Fruit fly (Drosophila melanogaster) S2 (cell line): Measurements from ENCODE around the gene CG13008.

Experiments
- CG8478 ChIP-seq: fragments of >200 bp; optimal IDR thresholded peaks from 2 replicates; lab custom pipeline; 2018
- CTCF ChIP-seq, 2 experiments: fragments of >200 bp; optimal IDR thresholded peaks; 2 replicates each; lab custom pipeline; 2018

The CG13008 gene

DNA sequence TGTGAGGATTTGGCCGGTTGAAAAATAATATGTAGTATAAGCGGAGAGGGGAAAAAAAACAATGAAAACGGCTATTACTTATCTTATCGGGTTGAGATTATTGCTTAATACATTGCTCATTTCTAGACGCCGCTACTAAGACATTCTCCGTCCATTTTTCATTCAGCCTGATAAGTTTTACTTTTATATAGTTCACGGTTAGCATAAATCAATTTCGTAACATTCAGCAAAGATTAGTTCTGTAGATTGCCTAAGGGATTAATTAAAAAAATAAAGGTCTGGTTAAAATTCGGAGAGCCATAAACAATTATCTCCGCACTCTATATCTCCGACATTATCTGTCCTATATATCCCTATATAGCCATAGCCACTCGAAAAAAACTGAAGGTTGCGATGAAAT, 36.4 kb downstream of the CG13008 start:
- TF ChIP-seq CG8478 (lab: Kevin White, UChicago) (no peak), CTCF (optimal IDR thresholded peaks at IDR 0.05; lab: Kevin White, UChicago) (no peak)

DNA sequence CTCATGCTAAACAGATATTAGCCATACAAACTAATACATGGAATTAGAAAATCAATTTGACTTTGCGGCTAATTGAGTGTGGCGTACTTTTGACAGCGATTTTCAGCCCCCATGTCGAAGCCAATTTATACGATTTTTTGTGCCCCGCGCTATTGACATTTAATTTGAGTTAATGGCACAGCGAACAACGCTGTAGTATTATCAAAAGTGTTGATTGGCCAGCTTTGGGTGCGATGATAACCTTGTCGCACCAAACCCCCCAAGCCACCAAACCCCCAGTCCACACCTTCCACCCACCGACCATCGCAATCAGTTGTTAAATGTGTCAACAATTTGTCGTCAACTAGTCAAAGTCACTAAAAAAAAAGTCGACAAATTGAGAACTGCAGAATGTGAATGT, 38.2 kb downstream of the CG13008 start:
- TF ChIP-seq CTCF (optimal IDR thresholded peaks at IDR 0.05; lab: Kevin White, UChicago): no peak
- TF ChIP-seq CG8478 (lab: Kevin White, UChicago): no peak

DNA sequence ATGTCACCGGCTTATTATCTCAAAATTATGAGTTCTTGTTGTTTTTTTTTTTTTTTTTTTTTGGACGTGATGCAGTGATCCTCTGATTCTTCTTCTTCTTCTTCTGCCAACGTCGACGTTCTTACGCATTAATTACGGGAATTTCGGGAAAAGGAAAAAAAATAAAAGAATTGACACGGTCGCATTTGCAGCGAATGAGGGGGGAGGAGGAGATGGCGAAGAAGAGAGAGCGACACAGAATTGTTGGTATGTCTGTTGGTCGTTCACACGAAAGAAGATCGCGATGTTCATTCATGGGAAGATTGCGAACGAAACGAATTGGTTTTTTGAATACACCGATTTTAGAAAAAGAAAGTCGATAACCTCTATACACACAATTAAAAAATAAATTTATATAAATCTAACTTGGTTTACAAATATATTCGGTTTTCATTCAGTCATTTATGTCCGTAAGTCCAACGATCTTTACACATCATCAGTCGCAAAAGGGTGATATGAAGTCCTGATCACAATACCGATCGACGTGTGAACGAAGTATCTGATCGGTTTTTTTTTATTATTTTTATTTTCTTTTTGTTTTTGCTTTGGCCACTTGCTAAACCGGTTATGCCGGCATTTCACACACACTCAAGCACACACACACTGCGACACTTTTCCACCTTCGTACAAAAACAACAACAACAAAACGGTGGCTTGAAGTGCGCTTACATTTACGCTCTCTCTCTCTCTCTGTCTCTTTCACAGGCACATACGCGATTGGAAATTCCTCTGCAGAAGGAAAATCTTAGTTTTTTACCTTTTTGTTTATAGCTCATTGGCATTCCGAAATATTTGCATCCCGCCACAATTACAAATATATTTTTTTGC, 39.8 kb downstream of the CG13008 start:
- no peak for TF ChIP-seq CTCF (optimal IDR thresholded peaks at IDR 0.05; lab: Kevin White, UChicago)

DNA sequence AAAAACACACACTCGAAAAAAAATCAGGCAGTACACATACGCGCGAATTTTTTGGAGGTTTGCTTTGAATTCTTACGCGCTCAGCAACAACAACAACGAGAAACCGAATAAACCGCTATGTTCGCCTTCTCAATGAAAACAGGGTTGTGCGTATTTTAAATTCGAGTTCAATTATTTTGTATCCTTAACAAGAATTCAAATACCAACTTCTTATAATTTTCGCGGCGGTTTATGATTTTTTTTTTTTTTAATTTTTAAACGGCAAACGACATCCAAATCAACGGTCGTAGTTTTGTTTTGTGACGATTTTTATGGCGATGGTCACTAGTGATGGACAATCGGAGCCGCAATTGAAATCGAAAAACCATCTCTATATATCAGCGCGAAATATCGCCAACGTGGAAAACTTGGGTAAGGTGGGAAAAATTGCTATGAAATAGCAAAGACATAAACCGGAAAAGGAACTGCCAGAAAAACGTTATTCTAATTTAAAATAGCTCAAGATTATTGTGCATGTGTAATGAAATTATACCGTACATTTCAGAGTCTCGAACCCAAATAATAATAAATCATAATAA, 40.6 kb downstream of the CG13008 start, which contains the start of gene goe:
TSS of gene goe (minus strand) at position 332 of the 578 bp plus-strand sequence.
- peak; percentile 18 to 63 for TF ChIP-seq CTCF (optimal IDR thresholded peaks at IDR 0.05; lab: Kevin White, UChicago)
- no peak for TF ChIP-seq CG8478 (lab: Kevin White, UChicago)

DNA sequence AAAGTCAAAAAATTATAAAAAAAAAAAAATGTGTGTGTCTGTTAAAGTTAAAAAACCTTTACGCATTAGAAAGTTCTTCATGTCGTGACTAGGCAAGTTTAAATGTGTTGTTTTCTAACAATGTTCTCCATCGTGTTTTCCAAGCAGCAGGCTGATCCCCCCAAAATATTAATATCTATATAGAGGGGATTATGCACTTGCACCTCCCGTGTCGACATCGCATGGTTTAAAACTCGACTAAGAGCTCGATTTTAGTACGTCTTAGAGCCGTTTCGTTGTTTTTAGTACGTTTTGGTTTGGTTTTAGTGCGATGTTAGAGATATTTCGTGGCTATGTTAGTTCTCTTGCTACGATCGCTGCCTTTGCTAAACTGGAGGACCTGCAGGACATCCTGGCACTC, 42.0 kb downstream of the CG13008 start:
- no peak for TF ChIP-seq CG8478 (lab: Kevin White, UChicago)
- peak in 1 of 2 experiments; percentile 47 for TF ChIP-seq CTCF (optimal IDR thresholded peaks at IDR 0.05; lab: Kevin White, UChicago)

DNA sequence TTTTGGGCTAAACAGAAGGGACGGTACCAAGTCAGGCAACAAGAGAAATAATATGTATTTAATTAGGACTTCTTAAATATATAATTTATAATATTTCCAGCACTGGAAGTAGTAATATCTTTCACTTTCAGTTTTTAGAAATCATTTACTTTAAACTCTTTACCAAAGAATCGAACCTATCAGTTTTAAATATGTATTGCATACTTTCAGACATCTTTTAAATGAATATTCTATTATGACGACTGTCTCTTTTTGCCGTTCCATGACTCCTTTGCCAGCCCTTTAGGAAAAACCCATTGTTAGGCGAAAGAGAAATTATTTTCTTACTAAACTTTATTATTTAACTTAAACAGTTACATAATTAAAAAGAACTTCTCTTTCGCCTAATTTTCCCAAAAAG, 46.5 kb downstream of the CG13008 start:
- TF ChIP-seq CTCF (optimal IDR thresholded peaks at IDR 0.05; lab: Kevin White, UChicago) (no peak), CG8478 (lab: Kevin White, UChicago) (no peak)

DNA sequence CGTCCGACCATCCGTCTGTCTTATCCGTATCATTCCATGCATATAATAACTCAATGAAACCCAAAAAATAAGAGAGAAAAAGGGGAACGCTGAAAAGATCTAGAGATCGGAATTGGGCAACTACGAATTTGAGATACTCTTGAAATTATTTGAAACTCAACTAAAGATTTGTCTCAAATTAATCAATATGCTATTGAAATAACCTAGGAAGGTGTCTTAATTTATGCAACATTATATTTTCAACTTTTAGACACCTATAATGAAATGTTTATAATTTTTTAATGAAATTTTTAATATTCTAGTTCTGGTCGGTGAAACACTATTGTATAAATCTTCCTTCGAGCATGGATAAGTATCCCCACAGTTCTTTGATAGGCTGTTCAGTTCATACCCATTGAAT, 49.4 kb downstream of the CG13008 start:
- TF ChIP-seq CTCF (optimal IDR thresholded peaks at IDR 0.05; lab: Kevin White, UChicago): no peak
- TF ChIP-seq CG8478 (lab: Kevin White, UChicago): no peak

DNA sequence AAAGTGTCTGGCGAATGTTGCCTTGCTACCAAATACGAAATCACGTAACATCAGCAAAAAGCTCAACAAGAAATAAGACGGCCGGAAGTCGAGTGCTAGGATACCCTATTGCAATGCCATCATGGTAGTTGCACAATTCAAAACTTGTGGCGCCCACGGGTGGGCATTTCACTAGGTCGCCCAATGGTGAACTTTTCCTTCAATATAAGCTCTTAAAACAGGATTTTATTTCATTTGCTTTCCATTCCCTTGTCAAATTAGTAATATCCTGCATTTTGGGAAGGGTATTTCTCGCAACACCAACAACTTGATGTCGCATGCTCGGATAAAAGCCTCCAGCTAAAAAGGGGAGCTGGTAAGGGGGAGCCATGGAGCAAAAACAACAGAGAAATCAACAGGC, 50.4 kb downstream of the CG13008 start:
- TF ChIP-seq CTCF (optimal IDR thresholded peaks at IDR 0.05; lab: Kevin White, UChicago) (no peak), CG8478 (lab: Kevin White, UChicago) (no peak)
